Fruit fly (Drosophila melanogaster) whole organism, wandering third instar larva: ENCODE results near the gene Nrg.

Experiments used
- Abd-B ChIP-seq: fragments of >200 bp; optimal IDR thresholded peaks from 2 replicates; lab custom pipeline; 2017; ENCODE audit warnings: missing biosample characterization, missing genetic modification characterization
- CG32264 ChIP-seq: fragments of 200-800 bp; sonication (Bioruptor generic); optimal IDR thresholded peaks from 2 replicates; lab custom pipeline; 2016; ENCODE audit warnings: missing biosample characterization, missing genetic modification characterization
- CG9705 ChIP-seq: fragments of 200-800 bp; sonication (Bioruptor generic); optimal IDR thresholded peaks from 2 replicates; lab custom pipeline; 2018; ENCODE audit warnings: missing biosample characterization, mild to moderate bottlenecking, missing genetic modification characterization
- Dfd ChIP-seq: fragments of >200 bp; optimal IDR thresholded peaks from 2 replicates; lab custom pipeline; 2017; ENCODE audit warnings: missing biosample characterization, missing genetic modification characterization
- GATAd ChIP-seq: sonication (Bioruptor generic); optimal IDR thresholded peaks from 2 replicates; lab custom pipeline; 2016; ENCODE audit warnings: missing biosample characterization, missing genetic modification characterization
- HLH106 ChIP-seq: fragments of 200-800 bp; optimal IDR thresholded peaks from 3 replicates; lab custom pipeline; 2019; ENCODE audit warnings: missing biosample characterization, mild to moderate bottlenecking, missing genetic modification characterization, moderate library complexity
- Hnf4 ChIP-seq: fragments of 200-800 bp; sonication (Bioruptor generic); optimal IDR thresholded peaks from 2 replicates; lab custom pipeline; 2016; ENCODE audit warnings: missing biosample characterization, mild to moderate bottlenecking, missing genetic modification characterization
- Hr78 ChIP-seq: fragments of >200 bp; optimal IDR thresholded peaks from 2 replicates; lab custom pipeline; 2017; ENCODE audit warnings: missing biosample characterization, missing genetic modification characterization
- Jra ChIP-seq: sonication (Bioruptor generic); optimal IDR thresholded peaks from 2 replicates; lab custom pipeline; 2016; ENCODE audit warnings: missing biosample characterization, missing genetic modification characterization
- Myc ChIP-seq: fragments of >200 bp; optimal IDR thresholded peaks from 2 replicates; lab custom pipeline; 2017
- OdsH ChIP-seq: fragments of 200-800 bp; sonication (Bioruptor generic); optimal IDR thresholded peaks from 2 replicates; lab custom pipeline; 2016; ENCODE audit warnings: missing biosample characterization, mild to moderate bottlenecking, missing genetic modification characterization
- Rel ChIP-seq, 2 experiments: fragments of 200-800 bp; sonication (Bioruptor generic) in 1 of 2; optimal IDR thresholded peaks; 2 replicates in 1 of 2; 3 replicates in 1 of 2; lab custom pipeline; 2016 to 2019; ENCODE audit warnings: mild to moderate bottlenecking in 2 of 2, missing biosample characterization in 2 of 2, missing genetic modification characterization in 2 of 2, moderate library complexity in 1 of 2
- Sp1 ChIP-seq: fragments of 200-800 bp; sonication (Bioruptor generic); optimal IDR thresholded peaks from 3 replicates; lab custom pipeline; 2019; ENCODE audit warnings: missing biosample characterization, mild to moderate bottlenecking, missing genetic modification characterization, moderate library complexity
- Vsx2 ChIP-seq: fragments of 200-300, 225-300 bp; sonication (Bioruptor generic); optimal IDR thresholded peaks from 2 replicates; lab custom pipeline; 2018; ENCODE audit warnings: missing biosample characterization, missing genetic modification characterization; ENCODE audit not compliant: partially characterized antibody
- br ChIP-seq: fragments of 200-800 bp; sonication (Bioruptor generic); optimal IDR thresholded peaks from 2 replicates; lab custom pipeline; 2016; ENCODE audit warnings: missing biosample characterization, missing genetic modification characterization
- brk ChIP-seq: fragments of 200-800 bp; sonication (Bioruptor generic); optimal IDR thresholded peaks from 2 replicates; lab custom pipeline; 2016; ENCODE audit warnings: missing biosample characterization, mild to moderate bottlenecking, missing genetic modification characterization
- dl ChIP-seq, 2 experiments: fragments of 175-275, 200-275 bp in 1 of 2; fragments of 200-275 bp in 1 of 2; sonication (Bioruptor generic); optimal IDR thresholded peaks; lab custom pipeline; 2018; ENCODE audit warnings: mild to moderate bottlenecking in 2 of 2, missing biosample characterization in 2 of 2, missing genetic modification characterization in 2 of 2, moderate library complexity in 2 of 2; ENCODE audit not compliant: partially characterized antibody in 2 of 2, insufficient read depth in 1 of 2
- dmrt93B ChIP-seq: fragments of 200-800 bp; sonication (Bioruptor generic); optimal IDR thresholded peaks from 2 replicates; lab custom pipeline; 2018; ENCODE audit warnings: missing biosample characterization, mild to moderate bottlenecking, missing genetic modification characterization
- dsf ChIP-seq: sonication (Bioruptor generic); optimal IDR thresholded peaks from 2 replicates; lab custom pipeline; 2016; ENCODE audit warnings: missing biosample characterization, missing genetic modification characterization, borderline replicate concordance
- ey ChIP-seq: fragments of 200-800 bp; sonication (Bioruptor generic); optimal IDR thresholded peaks from 2 replicates; lab custom pipeline; 2016; ENCODE audit warnings: missing biosample characterization, missing genetic modification characterization
- foxo ChIP-seq, 2 experiments: fragments of 200-800 bp; sonication (Bioruptor generic); optimal IDR thresholded peaks; 2 replicates in 1 of 2; 3 replicates in 1 of 2; lab custom pipeline; 2016 to 2017; ENCODE audit warnings: missing biosample characterization in 2 of 2, missing genetic modification characterization in 2 of 2
- fru ChIP-seq: fragments of 200-800 bp; sonication (Bioruptor generic); optimal IDR thresholded peaks from 3 replicates; lab custom pipeline; 2016; ENCODE audit warnings: missing biosample characterization, mild to moderate bottlenecking, missing genetic modification characterization
- h ChIP-seq: fragments of 200-800 bp; sonication (Bioruptor generic); optimal IDR thresholded peaks from 3 replicates; lab custom pipeline; 2016; ENCODE audit warnings: missing biosample characterization, mild to moderate bottlenecking, missing genetic modification characterization
- jim ChIP-seq: fragments of 175-275, 200-325 bp; sonication (Bioruptor generic); optimal IDR thresholded peaks from 2 replicates; lab custom pipeline; 2016; ENCODE audit warnings: missing biosample characterization, mild to moderate bottlenecking, missing genetic modification characterization
- pan ChIP-seq: fragments of >200 bp; optimal IDR thresholded peaks from 2 replicates; lab custom pipeline; 2017
- rgr ChIP-seq: fragments of 200-800 bp; sonication (Bioruptor generic); optimal IDR thresholded peaks from 3 replicates; lab custom pipeline; 2016; ENCODE audit warnings: missing biosample characterization, mild to moderate bottlenecking, missing genetic modification characterization
- sage ChIP-seq: fragments of 200-800 bp; sonication (Bioruptor generic); optimal IDR thresholded peaks from 2 replicates; lab custom pipeline; 2016; ENCODE audit warnings: missing biosample characterization, mild to moderate bottlenecking, missing genetic modification characterization
- sv ChIP-seq: fragments of 200-800 bp; sonication (Bioruptor generic); optimal IDR thresholded peaks from 3 replicates; lab custom pipeline; 2016; ENCODE audit warnings: missing biosample characterization, missing genetic modification characterization
- tai ChIP-seq: sonication (Bioruptor generic); optimal IDR thresholded peaks from 2 replicates; lab custom pipeline; 2016; ENCODE audit warnings: missing biosample characterization, missing genetic modification characterization
- woc ChIP-seq: sonication (Bioruptor generic); optimal IDR thresholded peaks from 2 replicates; lab custom pipeline; 2016; ENCODE audit warnings: missing biosample characterization, mild to moderate bottlenecking, missing genetic modification characterization

Nrg gene

dm6 chrX:8572939-8573594 lies 55.9 kb downstream of the Nrg start, which contains the start of gene spirit (continued):
- no peak for TF ChIP-seq dsf (GFP tag; lab: Kevin White, UChicago)

- TF ChIP-seq Hnf4 (GFP tag; lab: Kevin White, UChicago) (no peak), Vsx2 (GFP tag; lab: Kevin White, UChicago) (no peak), Abd-B (GFP tag; lab: Kevin White, UChicago) (no peak), woc (GFP tag; lab: Kevin White, UChicago) (peak; percentile 43), brk (GFP tag; lab: Kevin White, UChicago) (peak; percentile 41), sage (peak; percentile 35), CG9705 (GFP tag; lab: Kevin White, UChicago) (no peak), dl (GFP tag; optimal IDR thresholded peaks at IDR 0.05; lab: Kevin White, UChicago; ENCODE audit: insufficient read depth in 1 of 2, partially characterized antibody in 2 of 2) (no peak), ey (peak; percentile 26), rgr (no peak), sv (GFP tag; lab: Kevin White, UChicago) (peak; percentile 1), foxo (GFP tag; optimal IDR thresholded peaks at IDR 0.05; lab: Kevin White, UChicago) (peak in 1 of 2 experiments; percentile 47), pan (lab: Kevin White, UChicago) (no peak), GATAd (no peak), h (GFP tag; lab: Kevin White, UChicago) (peak; percentile 3)
- TF ChIP-seq, all 38 proteins: peak for 7
Observed at dm6 chrX:8573744-8574484, 56.7 kb downstream of the Nrg start, which contains the start of gene CG12065. Gene CG12065 (plus strand): TSS chrX:8574306.

- TF ChIP-seq br (GFP tag; lab: Kevin White, UChicago) (peak; percentile 18), Dfd (no peak), OdsH (GFP tag; lab: Kevin White, UChicago) (peak; percentile 21), Jra (peak; percentile 64), HLH106 (tag; lab: Kevin White, UChicago) (peak; percentile 48), tai (peak; percentile 9), CG32264 (no peak), fru (GFP tag; lab: Kevin White, UChicago) (peak; percentile 61), woc (GFP tag; lab: Kevin White, UChicago) (peak; percentile 22), Hnf4 (GFP tag; lab: Kevin White, UChicago) (peak; percentile 0), dmrt93B (GFP tag; lab: Kevin White, UChicago) (no peak), Sp1 (GFP tag; lab: Kevin White, UChicago) (peak; percentile 16), Hr78 (no peak), foxo (GFP tag; optimal IDR thresholded peaks at IDR 0.05; lab: Kevin White, UChicago) (peak in 1 of 2 experiments; percentile 65), h (GFP tag; lab: Kevin White, UChicago) (peak; percentile 55), Myc (lab: Kevin White, UChicago) (no peak), rgr (peak; percentile 68), ey (peak; percentile 50)
Observed at dm6 chrX:8574672-8575350, 57.6 kb downstream of the Nrg start.

dm6 chrX:8576675-8577074 lies 59.5 kb downstream of the Nrg start:
- TF ChIP-seq jim = no peak
- no peak for TF ChIP-seq br (GFP tag; lab: Kevin White, UChicago)
- TF ChIP-seq brk (GFP tag; lab: Kevin White, UChicago) = no peak
- no peak for TF ChIP-seq Rel (GFP tag; optimal IDR thresholded peaks at IDR 0.05; lab: Kevin White, UChicago)
- peak; percentile 67 for TF ChIP-seq Rel (tag; optimal IDR thresholded peaks at IDR 0.05; lab: Kevin White, UChicago)
